Fruit fly (Drosophila melanogaster) whole organism, wandering third instar larva: ENCODE results near the gene ago.

Source experiments
- Abd-B ChIP-seq: fragments of >200 bp; optimal IDR thresholded peaks from 2 replicates; lab custom pipeline; 2017; ENCODE audit warnings: missing biosample characterization, missing genetic modification characterization
- CG32264 ChIP-seq: fragments of 200-800 bp; sonication (Bioruptor generic); optimal IDR thresholded peaks from 2 replicates; lab custom pipeline; 2016; ENCODE audit warnings: missing biosample characterization, missing genetic modification characterization
- CG9705 ChIP-seq: fragments of 200-800 bp; sonication (Bioruptor generic); optimal IDR thresholded peaks from 2 replicates; lab custom pipeline; 2018; ENCODE audit warnings: missing biosample characterization, mild to moderate bottlenecking, missing genetic modification characterization
- CrebA ChIP-seq: fragments of 200-800 bp; sonication (Bioruptor generic); optimal IDR thresholded peaks from 2 replicates; lab custom pipeline; 2016; ENCODE audit warnings: missing biosample characterization, mild to moderate bottlenecking, missing genetic modification characterization, borderline replicate concordance
- Dfd ChIP-seq: fragments of >200 bp; optimal IDR thresholded peaks from 2 replicates; lab custom pipeline; 2017; ENCODE audit warnings: missing biosample characterization, missing genetic modification characterization
- Dif ChIP-seq: fragments of 200-275, 200-300 bp; sonication (Bioruptor generic); optimal IDR thresholded peaks from 2 replicates; lab custom pipeline; 2018; ENCODE audit warnings: missing biosample characterization, missing genetic modification characterization; ENCODE audit not compliant: partially characterized antibody
- GATAd ChIP-seq: sonication (Bioruptor generic); optimal IDR thresholded peaks from 2 replicates; lab custom pipeline; 2016; ENCODE audit warnings: missing biosample characterization, missing genetic modification characterization
- HLH106 ChIP-seq: fragments of 200-800 bp; optimal IDR thresholded peaks from 3 replicates; lab custom pipeline; 2019; ENCODE audit warnings: missing biosample characterization, mild to moderate bottlenecking, missing genetic modification characterization, moderate library complexity
- Hnf4 ChIP-seq: fragments of 200-800 bp; sonication (Bioruptor generic); optimal IDR thresholded peaks from 2 replicates; lab custom pipeline; 2016; ENCODE audit warnings: missing biosample characterization, mild to moderate bottlenecking, missing genetic modification characterization
- Hr78 ChIP-seq: fragments of >200 bp; optimal IDR thresholded peaks from 2 replicates; lab custom pipeline; 2017; ENCODE audit warnings: missing biosample characterization, missing genetic modification characterization
- Hr83 ChIP-seq: fragments of 200-300 bp; sonication (Bioruptor generic); optimal IDR thresholded peaks from 2 replicates; lab custom pipeline; 2016; ENCODE audit warnings: missing biosample characterization, mild to moderate bottlenecking, missing genetic modification characterization, moderate library complexity; ENCODE audit not compliant: poor library complexity, severe bottlenecking
- Jra ChIP-seq: sonication (Bioruptor generic); optimal IDR thresholded peaks from 2 replicates; lab custom pipeline; 2016; ENCODE audit warnings: missing biosample characterization, missing genetic modification characterization
- Mio ChIP-seq: sonication (Bioruptor generic); optimal IDR thresholded peaks from 2 replicates; lab custom pipeline; 2016; ENCODE audit warnings: missing biosample characterization, missing genetic modification characterization
- Myc ChIP-seq: fragments of >200 bp; optimal IDR thresholded peaks from 2 replicates; lab custom pipeline; 2017
- N ChIP-seq: fragments of >200 bp; optimal IDR thresholded peaks from 2 replicates; lab custom pipeline; 2018; ENCODE audit warnings: missing biosample characterization, missing external identifiers, missing genetic modification characterization
- OdsH ChIP-seq: fragments of 200-800 bp; sonication (Bioruptor generic); optimal IDR thresholded peaks from 2 replicates; lab custom pipeline; 2016; ENCODE audit warnings: missing biosample characterization, mild to moderate bottlenecking, missing genetic modification characterization
- Rel ChIP-seq, 2 experiments: fragments of 200-800 bp; sonication (Bioruptor generic) in 1 of 2; optimal IDR thresholded peaks; 2 replicates in 1 of 2; 3 replicates in 1 of 2; lab custom pipeline; 2016 to 2019; ENCODE audit warnings: mild to moderate bottlenecking in 2 of 2, missing biosample characterization in 2 of 2, missing genetic modification characterization in 2 of 2, moderate library complexity in 1 of 2
- Sp1 ChIP-seq: fragments of 200-800 bp; sonication (Bioruptor generic); optimal IDR thresholded peaks from 3 replicates; lab custom pipeline; 2019; ENCODE audit warnings: missing biosample characterization, mild to moderate bottlenecking, missing genetic modification characterization, moderate library complexity
- Vsx2 ChIP-seq: fragments of 200-300, 225-300 bp; sonication (Bioruptor generic); optimal IDR thresholded peaks from 2 replicates; lab custom pipeline; 2018; ENCODE audit warnings: missing biosample characterization, missing genetic modification characterization; ENCODE audit not compliant: partially characterized antibody
- br ChIP-seq: fragments of 200-800 bp; sonication (Bioruptor generic); optimal IDR thresholded peaks from 2 replicates; lab custom pipeline; 2016; ENCODE audit warnings: missing biosample characterization, missing genetic modification characterization
- brk ChIP-seq: fragments of 200-800 bp; sonication (Bioruptor generic); optimal IDR thresholded peaks from 2 replicates; lab custom pipeline; 2016; ENCODE audit warnings: missing biosample characterization, mild to moderate bottlenecking, missing genetic modification characterization
- dl ChIP-seq, 2 experiments: fragments of 175-275, 200-275 bp in 1 of 2; fragments of 200-275 bp in 1 of 2; sonication (Bioruptor generic); optimal IDR thresholded peaks; lab custom pipeline; 2018; ENCODE audit warnings: mild to moderate bottlenecking in 2 of 2, missing biosample characterization in 2 of 2, missing genetic modification characterization in 2 of 2, moderate library complexity in 2 of 2; ENCODE audit not compliant: partially characterized antibody in 2 of 2, insufficient read depth in 1 of 2
- dmrt93B ChIP-seq: fragments of 200-800 bp; sonication (Bioruptor generic); optimal IDR thresholded peaks from 2 replicates; lab custom pipeline; 2018; ENCODE audit warnings: missing biosample characterization, mild to moderate bottlenecking, missing genetic modification characterization
- dsf ChIP-seq: sonication (Bioruptor generic); optimal IDR thresholded peaks from 2 replicates; lab custom pipeline; 2016; ENCODE audit warnings: missing biosample characterization, missing genetic modification characterization, borderline replicate concordance
- ey ChIP-seq: fragments of 200-800 bp; sonication (Bioruptor generic); optimal IDR thresholded peaks from 2 replicates; lab custom pipeline; 2016; ENCODE audit warnings: missing biosample characterization, missing genetic modification characterization
- foxo ChIP-seq, 2 experiments: fragments of 200-800 bp; sonication (Bioruptor generic); optimal IDR thresholded peaks; 2 replicates in 1 of 2; 3 replicates in 1 of 2; lab custom pipeline; 2016 to 2017; ENCODE audit warnings: missing biosample characterization in 2 of 2, missing genetic modification characterization in 2 of 2
- fru ChIP-seq: fragments of 200-800 bp; sonication (Bioruptor generic); optimal IDR thresholded peaks from 3 replicates; lab custom pipeline; 2016; ENCODE audit warnings: missing biosample characterization, mild to moderate bottlenecking, missing genetic modification characterization
- h ChIP-seq: fragments of 200-800 bp; sonication (Bioruptor generic); optimal IDR thresholded peaks from 3 replicates; lab custom pipeline; 2016; ENCODE audit warnings: missing biosample characterization, mild to moderate bottlenecking, missing genetic modification characterization
- jim ChIP-seq: fragments of 175-275, 200-325 bp; sonication (Bioruptor generic); optimal IDR thresholded peaks from 2 replicates; lab custom pipeline; 2016; ENCODE audit warnings: missing biosample characterization, mild to moderate bottlenecking, missing genetic modification characterization
- lola ChIP-seq: fragments of >200 bp; optimal IDR thresholded peaks from 2 replicates; lab custom pipeline; 2017; ENCODE audit warnings: missing biosample characterization, missing genetic modification characterization
- pan ChIP-seq: fragments of >200 bp; optimal IDR thresholded peaks from 2 replicates; lab custom pipeline; 2017
- psq ChIP-seq: fragments of 200-800 bp; sonication (Bioruptor generic); optimal IDR thresholded peaks from 3 replicates; lab custom pipeline; 2017; ENCODE audit warnings: missing biosample characterization, mild to moderate bottlenecking, missing genetic modification characterization, moderate library complexity
- rgr ChIP-seq: fragments of 200-800 bp; sonication (Bioruptor generic); optimal IDR thresholded peaks from 3 replicates; lab custom pipeline; 2016; ENCODE audit warnings: missing biosample characterization, mild to moderate bottlenecking, missing genetic modification characterization
- sage ChIP-seq: fragments of 200-800 bp; sonication (Bioruptor generic); optimal IDR thresholded peaks from 2 replicates; lab custom pipeline; 2016; ENCODE audit warnings: missing biosample characterization, mild to moderate bottlenecking, missing genetic modification characterization
- sv ChIP-seq: fragments of 200-800 bp; sonication (Bioruptor generic); optimal IDR thresholded peaks from 3 replicates; lab custom pipeline; 2016; ENCODE audit warnings: missing biosample characterization, missing genetic modification characterization
- tai ChIP-seq: sonication (Bioruptor generic); optimal IDR thresholded peaks from 2 replicates; lab custom pipeline; 2016; ENCODE audit warnings: missing biosample characterization, missing genetic modification characterization
- usp ChIP-seq: fragments of >200 bp; optimal IDR thresholded peaks from 2 replicates; lab custom pipeline; 2017; ENCODE audit warnings: missing biosample characterization, missing genetic modification characterization
- woc ChIP-seq: sonication (Bioruptor generic); optimal IDR thresholded peaks from 2 replicates; lab custom pipeline; 2016; ENCODE audit warnings: missing biosample characterization, mild to moderate bottlenecking, missing genetic modification characterization

The ago gene

DNA sequence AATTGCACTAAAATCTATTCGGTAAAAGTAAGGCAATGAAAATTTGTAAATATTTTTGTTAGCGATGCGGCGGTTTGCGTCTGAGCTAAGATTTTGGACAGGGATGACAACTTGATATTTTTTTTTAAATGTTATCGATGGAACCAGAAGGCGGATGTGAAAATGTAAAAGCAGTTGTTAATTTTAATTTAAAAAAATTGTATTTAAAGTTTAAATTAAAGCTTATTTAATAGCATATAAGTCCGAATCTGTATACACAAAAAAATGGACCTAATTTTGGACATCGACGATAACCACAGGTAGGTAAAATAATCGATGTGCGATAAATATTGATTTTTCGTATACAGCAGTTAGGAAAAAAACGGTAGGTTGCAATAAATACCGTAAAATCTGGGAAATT, 8.3 kb upstream of the ago start, which contains the start of the genes CG11586 and VhaM9.7-a:
TSS of gene CG11586 (minus strand) at position 87 of the 400 bp plus-strand sequence.
TSS of gene VhaM9.7-a (plus strand) at position 322 of the 400 bp plus-strand sequence.
- TF ChIP-seq sv (GFP tag; lab: Kevin White, UChicago) = no peak
- TF ChIP-seq Hr83 (GFP tag; lab: Kevin White, UChicago) = no peak
- TF ChIP-seq psq (GFP tag; lab: Kevin White, UChicago) = peak; percentile 4
- peak; percentile 9 for TF ChIP-seq h (GFP tag; lab: Kevin White, UChicago)
- TF ChIP-seq Myc (lab: Kevin White, UChicago) = no peak
- no peak for TF ChIP-seq Dfd
- TF ChIP-seq foxo (GFP tag; optimal IDR thresholded peaks at IDR 0.05; lab: Kevin White, UChicago) = peak in 1 of 2 experiments; percentile 21
- TF ChIP-seq br (GFP tag; lab: Kevin White, UChicago) = no peak
- TF ChIP-seq dl (GFP tag; optimal IDR thresholded peaks at IDR 0.05; lab: Kevin White, UChicago; ENCODE audit: insufficient read depth in 1 of 2, partially characterized antibody in 2 of 2) = no peak
- TF ChIP-seq Hnf4 (GFP tag; lab: Kevin White, UChicago) = no peak
- TF ChIP-seq usp (GFP tag; lab: Kevin White, UChicago) = no peak
- no peak for TF ChIP-seq HLH106 (tag; lab: Kevin White, UChicago)
- no peak for TF ChIP-seq GATAd (GFP tag; lab: Kevin White, UChicago)
- no peak for TF ChIP-seq ey (GFP tag; lab: Kevin White, UChicago)
- peak; percentile 4 for TF ChIP-seq Jra
- TF ChIP-seq OdsH = peak; percentile 1
- TF ChIP-seq Hr78 (GFP tag; lab: Kevin White, UChicago) = no peak
- TF ChIP-seq Sp1 (GFP tag; lab: Kevin White, UChicago) = no peak
- TF ChIP-seq Vsx2 (GFP tag; lab: Kevin White, UChicago) = no peak
- no peak for TF ChIP-seq Rel (GFP tag; optimal IDR thresholded peaks at IDR 0.05; lab: Kevin White, UChicago)
- no peak for TF ChIP-seq Rel (tag; optimal IDR thresholded peaks at IDR 0.05; lab: Kevin White, UChicago)
- peak; percentile 18 for TF ChIP-seq rgr

DNA sequence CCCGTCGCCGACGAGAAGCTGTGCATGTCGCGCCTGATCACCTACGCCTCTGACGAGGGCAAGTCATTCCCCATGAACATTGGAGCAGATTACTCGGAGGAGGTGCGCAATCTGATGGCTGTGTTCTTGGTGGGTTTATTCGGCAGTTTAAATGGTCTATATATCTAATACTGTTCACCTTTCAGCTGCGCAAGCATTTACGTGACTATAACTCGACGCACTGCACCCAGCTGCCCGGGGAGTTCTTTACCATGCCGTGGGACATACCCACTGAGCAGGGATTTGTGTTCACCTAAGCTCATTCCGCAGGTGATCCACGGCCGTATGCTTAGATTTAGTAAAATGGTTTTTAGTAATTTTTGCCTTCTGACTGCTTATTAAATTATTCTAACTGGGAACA, 7.1 kb upstream of the ago start:
- TF ChIP-seq Sp1 (GFP tag; lab: Kevin White, UChicago) (no peak), CrebA (GFP tag; lab: Kevin White, UChicago) (no peak), Hr83 (GFP tag; lab: Kevin White, UChicago) (no peak), fru (no peak), sage (no peak), psq (GFP tag; lab: Kevin White, UChicago) (no peak), dsf (GFP tag; lab: Kevin White, UChicago) (no peak), ey (GFP tag; lab: Kevin White, UChicago) (no peak), Jra (no peak)

DNA sequence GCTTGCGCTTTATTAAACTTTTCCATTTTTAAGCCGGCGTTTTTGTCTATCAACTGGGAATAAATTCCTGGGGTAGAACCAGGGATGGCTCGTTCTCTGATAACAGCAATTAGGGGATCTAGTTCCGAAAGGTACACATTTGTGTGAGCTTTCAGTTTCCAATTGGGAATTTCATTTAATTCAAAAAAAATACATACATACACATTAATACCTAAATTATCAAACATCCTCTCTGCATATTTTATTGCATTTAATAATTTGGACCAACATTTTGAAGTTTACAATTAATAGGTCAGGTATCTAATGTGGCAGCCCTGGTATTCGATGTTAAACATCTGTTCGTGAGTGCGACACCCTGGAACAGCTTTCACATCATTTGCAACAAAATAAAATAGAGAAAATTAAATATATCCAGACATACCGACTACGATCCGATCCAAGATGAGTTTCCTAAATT, 5.0 kb upstream of the ago start, which contains the start of the genes CG15011 and CG1309:
TSS of gene CG15011 (minus strand) at position 51 of the 457 bp plus-strand sequence.
TSS of gene CG1309 (plus strand) at position 329 of the 457 bp plus-strand sequence.
- peak in 1 of 2 experiments; percentile 87 for TF ChIP-seq foxo (GFP tag; optimal IDR thresholded peaks at IDR 0.05; lab: Kevin White, UChicago)
- TF ChIP-seq dmrt93B (GFP tag; lab: Kevin White, UChicago) = peak; percentile 48
- TF ChIP-seq sv (GFP tag; lab: Kevin White, UChicago) = peak; percentile 74
- TF ChIP-seq usp (GFP tag; lab: Kevin White, UChicago) = no peak
- peak; percentile 86 for TF ChIP-seq Jra
- no peak for TF ChIP-seq tai (GFP tag; lab: Kevin White, UChicago)
- TF ChIP-seq h (GFP tag; lab: Kevin White, UChicago) = peak; percentile 90
- peak; percentile 82 for TF ChIP-seq OdsH
- no peak for TF ChIP-seq Abd-B (GFP tag; lab: Kevin White, UChicago)
- no peak for TF ChIP-seq dl (GFP tag; optimal IDR thresholded peaks at IDR 0.05; lab: Kevin White, UChicago; ENCODE audit: insufficient read depth in 1 of 2, partially characterized antibody in 2 of 2)
- TF ChIP-seq br (GFP tag; lab: Kevin White, UChicago) = peak; percentile 83
- peak; percentile 51 for TF ChIP-seq dsf (GFP tag; lab: Kevin White, UChicago)
- peak; percentile 72 for TF ChIP-seq psq (GFP tag; lab: Kevin White, UChicago)
- TF ChIP-seq fru = peak; percentile 86
- TF ChIP-seq Vsx2 (GFP tag; lab: Kevin White, UChicago) = no peak
- no peak for TF ChIP-seq lola (GFP tag; lab: Kevin White, UChicago)
- peak; percentile 89 for TF ChIP-seq HLH106 (tag; lab: Kevin White, UChicago)
- no peak for TF ChIP-seq jim
- TF ChIP-seq CG32264 (GFP tag; lab: Kevin White, UChicago) = peak; percentile 19
- peak; percentile 86 for TF ChIP-seq ey (GFP tag; lab: Kevin White, UChicago)
- TF ChIP-seq rgr = peak; percentile 88
- peak; percentile 86 for TF ChIP-seq Sp1 (GFP tag; lab: Kevin White, UChicago)
- peak; percentile 85 for TF ChIP-seq Hnf4 (GFP tag; lab: Kevin White, UChicago)
- TF ChIP-seq pan = no peak
- peak; percentile 88 for TF ChIP-seq GATAd (GFP tag; lab: Kevin White, UChicago)
- TF ChIP-seq Myc (lab: Kevin White, UChicago) = no peak
- TF ChIP-seq N (GFP tag; lab: Kevin White, UChicago) = no peak
- no peak for TF ChIP-seq Hr78 (GFP tag; lab: Kevin White, UChicago)
- TF ChIP-seq Mio (GFP tag; lab: Kevin White, UChicago) = no peak
- peak; percentile 94 for TF ChIP-seq woc (GFP tag; lab: Kevin White, UChicago)
- no peak for TF ChIP-seq Dif
- no peak for TF ChIP-seq CrebA (GFP tag; lab: Kevin White, UChicago)
- TF ChIP-seq Dfd = no peak
- peak; percentile 47 for TF ChIP-seq Hr83 (GFP tag; lab: Kevin White, UChicago)
- TF ChIP-seq brk (GFP tag; lab: Kevin White, UChicago) = no peak
- no peak for TF ChIP-seq sage
- peak; percentile 83 for TF ChIP-seq CG9705 (GFP tag; lab: Kevin White, UChicago)
- no peak for TF ChIP-seq Rel (GFP tag; optimal IDR thresholded peaks at IDR 0.05; lab: Kevin White, UChicago)
- TF ChIP-seq Rel (tag; optimal IDR thresholded peaks at IDR 0.05; lab: Kevin White, UChicago) = peak; percentile 72
